Fruit fly (Drosophila melanogaster) whole organism, embryonic: ENCODE results near the gene sage.
A peak's percentile ranks its signal among the peaks of the same experiment; 100 is the strongest.

Experiments
- Atf6 ChIP-seq: fragments of 200-800 bp; sonication (Bioruptor generic); IDR thresholded peaks from 2 replicates; pipeline ENCODE4 v1.3.6; 2022; ENCODE audit warnings: missing biosample characterization, missing genetic modification characterization
- B-H1 ChIP-seq: fragments of 200-800 bp; sonication (Bioruptor generic); IDR thresholded peaks from 3 replicates; pipeline ENCODE4 v1.3.6; 2022; ENCODE audit warnings: missing biosample characterization, missing genetic modification characterization
- CG10274 ChIP-seq: fragments of 200-800 bp; sonication (Bioruptor generic); optimal IDR thresholded peaks from 3 replicates; lab custom pipeline; 2017; ENCODE audit warnings: missing biosample characterization, mild to moderate bottlenecking, missing genetic modification characterization
- CG12071 ChIP-seq: fragments of 200-800 bp; sonication (Bioruptor generic); optimal IDR thresholded peaks from 3 replicates; lab custom pipeline; 2018; ENCODE audit warnings: missing biosample characterization, mild to moderate bottlenecking, missing genetic modification characterization
- CG12155 ChIP-seq: fragments of 200-800 bp; sonication (Bioruptor generic); optimal IDR thresholded peaks from 3 replicates; lab custom pipeline; 2016; ENCODE audit warnings: missing biosample characterization, missing genetic modification characterization
- CG13624 ChIP-seq: fragments of 200-800 bp; sonication (Bioruptor generic); optimal IDR thresholded peaks from 2 replicates; lab custom pipeline; 2016; ENCODE audit warnings: missing biosample characterization, missing genetic modification characterization
- CG17186 ChIP-seq: fragments of 200-800 bp; sonication (Bioruptor generic); optimal IDR thresholded peaks from 3 replicates; lab custom pipeline; 2017; ENCODE audit warnings: missing biosample characterization, missing genetic modification reagents, missing genetic modification characterization
- CG18619 ChIP-seq: fragments of 200-800 bp; sonication (Bioruptor generic); optimal IDR thresholded peaks from 3 replicates; lab custom pipeline; 2017; ENCODE audit warnings: missing biosample characterization, mild to moderate bottlenecking, missing genetic modification characterization
- CG2678 ChIP-seq: fragments of 200-800 bp; sonication (Bioruptor generic); optimal IDR thresholded peaks from 3 replicates; lab custom pipeline; 2019; ENCODE audit warnings: missing biosample characterization, mild to moderate bottlenecking, missing genetic modification characterization, moderate library complexity
- CG30020 ChIP-seq: fragments of 200-800 bp; optimal IDR thresholded peaks from 2 replicates; lab custom pipeline; 2019; ENCODE audit warnings: missing biosample characterization, mild to moderate bottlenecking, missing genetic modification characterization, moderate library complexity
- CG30403 ChIP-seq: fragments of 200-800 bp; sonication (Bioruptor generic); optimal IDR thresholded peaks from 3 replicates; lab custom pipeline; 2016; ENCODE audit warnings: missing biosample characterization, missing genetic modification characterization
- CG31365 ChIP-seq: fragments of 200-800 bp; sonication (Bioruptor generic); optimal IDR thresholded peaks from 2 replicates; lab custom pipeline; 2018; ENCODE audit warnings: missing biosample characterization, mild to moderate bottlenecking, missing genetic modification characterization
- CG31441 ChIP-seq: fragments of 200-800 bp; sonication (Bioruptor generic); IDR thresholded peaks from 2 replicates; pipeline ENCODE4 v1.3.6; 2022; ENCODE audit warnings: missing biosample characterization, missing genetic modification characterization
- CG4730 ChIP-seq: fragments of 200-800 bp; sonication (Bioruptor generic); IDR thresholded peaks from 2 replicates; pipeline ENCODE4 v1.3.6; 2022; ENCODE audit warnings: missing biosample characterization, missing genetic modification characterization
- CG7839 ChIP-seq: fragments of 200-800 bp; sonication (Bioruptor generic); optimal IDR thresholded peaks from 3 replicates; lab custom pipeline; 2018; ENCODE audit warnings: missing biosample characterization, mild to moderate bottlenecking, missing genetic modification characterization, moderate library complexity
- CG9727 ChIP-seq: fragments of 200-800 bp; sonication (Bioruptor generic); optimal IDR thresholded peaks from 3 replicates; lab custom pipeline; 2017; ENCODE audit warnings: missing biosample characterization, mild to moderate bottlenecking, missing genetic modification characterization
- CoRest ChIP-seq: fragments of 200-800 bp; sonication (Bioruptor generic); optimal IDR thresholded peaks from 3 replicates; lab custom pipeline; 2018; ENCODE audit warnings: missing biosample characterization, mild to moderate bottlenecking, missing genetic modification characterization, moderate library complexity
- Dad ChIP-seq: fragments of 200-800 bp; sonication (Bioruptor generic); optimal IDR thresholded peaks from 3 replicates; lab custom pipeline; 2016; ENCODE audit warnings: missing biosample characterization, missing genetic modification characterization
- Doc2 ChIP-seq: fragments of 200-800 bp; sonication (Bioruptor generic); IDR thresholded peaks from 2 replicates; pipeline ENCODE4 v1.3.6; 2022; ENCODE audit warnings: missing biosample characterization, missing genetic modification characterization
- Dp ChIP-seq: fragments of 200-800 bp; sonication (Bioruptor generic); optimal IDR thresholded peaks from 2 replicates; lab custom pipeline; 2018; ENCODE audit warnings: missing biosample characterization, mild to moderate bottlenecking, missing genetic modification characterization, moderate library complexity
- Dref ChIP-seq: fragments of 200-800 bp; sonication (Bioruptor generic); IDR thresholded peaks from 2 replicates; pipeline ENCODE4 v1.3.6; 2022; ENCODE audit warnings: missing biosample characterization, missing genetic modification characterization
- H15 ChIP-seq: fragments of 200-800 bp; sonication (Bioruptor generic); IDR thresholded peaks from 3 replicates; pipeline ENCODE4 v1.3.6; 2022; ENCODE audit warnings: missing biosample characterization, missing genetic modification characterization
- HLH54F ChIP-seq: fragments of 200-800 bp; sonication (Bioruptor generic); optimal IDR thresholded peaks from 3 replicates; lab custom pipeline; 2016; ENCODE audit warnings: missing biosample characterization, missing genetic modification characterization
- HmgD ChIP-seq: fragments of 200-800 bp; sonication (Bioruptor generic); optimal IDR thresholded peaks from 3 replicates; lab custom pipeline; 2016; ENCODE audit warnings: missing biosample characterization, missing genetic modification characterization
- Hr39 ChIP-seq: fragments of >200 bp; optimal IDR thresholded peaks from 2 replicates; lab custom pipeline; 2017
- Jarid2 ChIP-seq: fragments of 200-800 bp; sonication (Bioruptor generic); optimal IDR thresholded peaks from 3 replicates; lab custom pipeline; 2017; ENCODE audit warnings: mild to moderate bottlenecking, missing biosample characterization, missing genetic modification reagents, missing genetic modification characterization
- MBD-R2 ChIP-seq: fragments of 200-800 bp; sonication (Bioruptor generic); IDR thresholded peaks from 2 replicates; pipeline ENCODE4 v1.3.6; 2022; ENCODE audit warnings: missing biosample characterization, missing genetic modification characterization
- MESR4 ChIP-seq: fragments of 200-800 bp; sonication (Bioruptor generic); optimal IDR thresholded peaks from 2 replicates; lab custom pipeline; 2018; ENCODE audit warnings: missing biosample characterization, mild to moderate bottlenecking, missing genetic modification characterization, moderate library complexity
- Oaz ChIP-seq: fragments of 200-800 bp; sonication (Bioruptor generic); IDR thresholded peaks from 2 replicates; pipeline ENCODE4 v1.3.6; 2022; ENCODE audit warnings: missing biosample characterization, missing genetic modification characterization
- Ptx1 ChIP-seq: fragments of 200-800 bp; sonication (Bioruptor generic); IDR thresholded peaks from 2 replicates; pipeline ENCODE4 v1.3.6; 2022; ENCODE audit warnings: missing biosample characterization, missing genetic modification characterization
- Spps ChIP-seq: fragments of 200-800 bp; sonication (Bioruptor generic); optimal IDR thresholded peaks from 2 replicates; lab custom pipeline; 2018; ENCODE audit warnings: missing biosample characterization, mild to moderate bottlenecking, missing genetic modification characterization
- Usf ChIP-seq: fragments of 200-800 bp; sonication (Bioruptor generic); optimal IDR thresholded peaks from 2 replicates; lab custom pipeline; 2017; ENCODE audit warnings: missing genotype, missing biosample characterization, missing genetic modification characterization
- az2 ChIP-seq: fragments of 200-800 bp; sonication (Bioruptor generic); optimal IDR thresholded peaks from 3 replicates; lab custom pipeline; 2016; ENCODE audit warnings: missing biosample characterization, missing genetic modification characterization
- br ChIP-seq: fragments of >200 bp; optimal IDR thresholded peaks from 2 replicates; lab custom pipeline; 2017
- cas ChIP-seq: fragments of 200-800 bp; sonication (Bioruptor generic); IDR thresholded peaks from 2 replicates; pipeline ENCODE4 v1.3.6; 2022; ENCODE audit warnings: missing biosample characterization, missing genetic modification characterization
- cg ChIP-seq: fragments of 200-800 bp; sonication (Bioruptor generic); optimal IDR thresholded peaks from 3 replicates; lab custom pipeline; 2019; ENCODE audit warnings: missing biosample characterization, mild to moderate bottlenecking, missing genetic modification characterization, moderate library complexity
- dimm ChIP-seq: fragments of 200-800 bp; sonication (Bioruptor generic); IDR thresholded peaks from 2 replicates; pipeline ENCODE4 v1.3.6; 2022; ENCODE audit warnings: missing biosample characterization, missing genetic modification characterization
- ewg ChIP-seq: fragments of 200-800 bp; sonication (Bioruptor generic); optimal IDR thresholded peaks from 3 replicates; lab custom pipeline; 2017; ENCODE audit warnings: mild to moderate bottlenecking, missing biosample characterization, missing genetic modification reagents, missing genetic modification characterization
- exex ChIP-seq: fragments of 200-800 bp; sonication (Bioruptor generic); optimal IDR thresholded peaks from 4 replicates; lab custom pipeline; 2018; ENCODE audit warnings: missing biosample characterization, mild to moderate bottlenecking, missing genetic modification characterization, moderate library complexity
- gfzf ChIP-seq: fragments of 200-800 bp; sonication (Bioruptor generic); optimal IDR thresholded peaks from 2 replicates; lab custom pipeline; 2016; ENCODE audit warnings: missing biosample characterization, mild to moderate bottlenecking, missing genetic modification characterization, moderate library complexity
- insv ChIP-seq, 2 experiments: fragments of 200-800 bp; sonication (Bioruptor generic); optimal IDR thresholded peaks; 3 replicates each; lab custom pipeline; 2016 to 2018; ENCODE audit warnings: missing biosample characterization in 2 of 2, missing genetic modification characterization in 2 of 2
- inv ChIP-seq: fragments of 200-800 bp; sonication (Bioruptor generic); IDR thresholded peaks from 2 replicates; pipeline ENCODE4 v1.3.6; 2022; ENCODE audit warnings: missing biosample characterization, missing genetic modification characterization; ENCODE audit not compliant: partially characterized antibody
- nerfin-1 ChIP-seq: fragments of 200-800 bp; sonication (Bioruptor generic); optimal IDR thresholded peaks from 3 replicates; lab custom pipeline; 2019; ENCODE audit warnings: missing biosample characterization, mild to moderate bottlenecking, missing genetic modification characterization, moderate library complexity
- nerfin-2 ChIP-seq: fragments of 200-800 bp; sonication (Bioruptor generic); IDR thresholded peaks from 2 replicates; pipeline ENCODE4 v1.3.6; 2022; ENCODE audit warnings: missing biosample characterization, missing genetic modification characterization; ENCODE audit not compliant: partially characterized antibody
- shn ChIP-seq: fragments of 200-800 bp; sonication (Bioruptor generic); optimal IDR thresholded peaks from 3 replicates; lab custom pipeline; 2016; ENCODE audit warnings: missing biosample characterization, missing genetic modification characterization
- sna ChIP-seq: fragments of 200-800 bp; sonication (Bioruptor generic); IDR thresholded peaks from 2 replicates; pipeline ENCODE4 v1.3.6; 2022; ENCODE audit warnings: missing biosample characterization, missing genetic modification characterization; ENCODE audit not compliant: partially characterized antibody
- ssp ChIP-seq: fragments of 200-800 bp; sonication (Bioruptor generic); IDR thresholded peaks from 2 replicates; pipeline ENCODE4 v1.3.6; 2022; ENCODE audit warnings: missing biosample characterization, missing genetic modification characterization
- sug ChIP-seq: fragments of 200-800 bp; optimal IDR thresholded peaks from 2 replicates; lab custom pipeline; 2019; ENCODE audit warnings: missing biosample characterization, mild to moderate bottlenecking, missing genetic modification characterization, moderate library complexity
- usp ChIP-seq: fragments of >200 bp; optimal IDR thresholded peaks from 2 replicates; lab custom pipeline; 2017; ENCODE audit warnings: missing biosample characterization, missing genetic modification characterization
- vvl ChIP-seq: fragments of 200-800 bp; sonication (Bioruptor generic); IDR thresholded peaks from 2 replicates; pipeline ENCODE4 v1.3.6; 2022; ENCODE audit warnings: missing biosample characterization, missing genetic modification characterization

Gene sage

DNA sequence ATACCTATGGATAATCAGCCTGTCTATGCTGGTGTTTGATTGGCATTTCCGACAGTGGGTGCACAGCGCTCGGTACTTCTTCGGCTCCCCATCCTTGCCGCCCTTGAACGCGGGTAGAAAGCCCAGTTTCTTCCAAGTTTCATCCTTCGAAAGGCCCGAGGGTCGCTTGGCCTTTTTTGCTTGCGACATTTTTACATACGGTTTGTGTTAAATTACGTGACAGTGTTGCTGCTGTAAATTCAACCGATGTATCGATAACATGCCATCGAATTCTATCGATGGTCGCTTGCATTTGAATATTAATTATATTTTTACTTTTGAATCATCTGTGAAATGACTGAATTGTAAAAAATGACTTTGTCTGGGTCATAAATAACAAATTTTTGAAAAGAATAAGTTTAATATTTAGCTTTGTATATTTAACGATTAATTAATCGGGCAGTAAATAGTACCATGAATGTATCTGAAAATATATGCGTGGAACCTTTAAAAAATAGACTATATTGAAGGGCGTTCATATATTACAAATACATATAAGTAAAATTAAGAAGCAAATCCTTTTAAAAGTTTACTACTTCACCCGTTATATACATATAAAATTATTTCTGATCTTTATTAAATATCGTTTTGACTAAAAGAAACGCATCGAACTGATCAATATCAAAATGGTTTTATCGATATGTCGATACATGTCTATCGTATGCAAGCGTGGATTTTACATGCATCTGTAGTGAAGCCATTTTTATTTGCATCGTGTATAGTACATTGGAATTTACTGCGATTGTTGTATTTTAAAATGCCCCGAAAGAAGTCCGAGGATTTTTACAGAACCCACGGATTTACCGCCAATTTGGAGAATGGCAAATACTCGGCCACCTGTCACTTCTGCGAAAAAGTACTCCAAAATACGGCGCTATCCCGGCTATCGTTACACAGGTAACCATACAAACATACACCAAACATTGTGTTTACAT is 5.4 kb downstream of the sage start, which contains the start of the genes Ibf2 and Ibf1 (continued):
- TF ChIP-seq CG12071 (no peak), H15 (GFP tag; lab: Robert Waterston, UW) (no peak), MBD-R2 (GFP tag; lab: Robert Waterston, UW) (peak; percentile 58), CG30403 (GFP tag; lab: Kevin White, UChicago) (no peak), Ptx1 (GFP tag; lab: Robert Waterston, UW) (no peak), HLH54F (GFP tag; lab: Kevin White, UChicago) (no peak), nerfin-1 (tag; lab: Kevin White, UChicago) (peak; percentile 92), CG31441 (GFP tag; lab: Robert Waterston, UW) (no peak), Doc2 (no peak), CG4730 (no peak), Hr39 (no peak), CG13624 (GFP tag; lab: Kevin White, UChicago) (no peak), MESR4 (GFP tag; lab: Kevin White, UChicago) (peak; percentile 59), Dad (GFP tag; lab: Kevin White, UChicago) (no peak), Usf (GFP tag; lab: Kevin White, UChicago) (no peak), dimm (GFP tag; lab: Robert Waterston, UW) (no peak), exex (tag; lab: Kevin White, UChicago) (no peak), shn (GFP tag; lab: Kevin White, UChicago) (no peak), inv (GFP tag; lab: Robert Waterston, UW) (peak; percentile 76), sna (GFP tag; lab: Robert Waterston, UW) (peak; percentile 81), cas (GFP tag; lab: Robert Waterston, UW) (no peak), cg (GFP tag; lab: Kevin White, UChicago) (no peak), CG18619 (GFP tag; lab: Kevin White, UChicago) (no peak), Atf6 (GFP tag; lab: Robert Waterston, UW) (no peak), br (no peak), CG12155 (GFP tag; lab: Kevin White, UChicago) (no peak), Dref (GFP tag; lab: Robert Waterston, UW) (peak; percentile 84), CG30020 (peak; percentile 14), CG9727 (GFP tag; lab: Kevin White, UChicago) (no peak), B-H1 (no peak), Spps (tag; lab: Kevin White, UChicago) (no peak), sug (tag; lab: Kevin White, UChicago) (no peak), CG17186 (GFP tag; lab: Kevin White, UChicago) (no peak), az2 (GFP tag; lab: Kevin White, UChicago) (no peak), HmgD (GFP tag; lab: Kevin White, UChicago) (no peak), gfzf (GFP tag; lab: Kevin White, UChicago) (no peak), CG2678 (no peak), Oaz (no peak), CG7839 (tag; lab: Kevin White, UChicago) (no peak), Dp (GFP tag; lab: Kevin White, UChicago) (peak; percentile 63), CG31365 (tag; lab: Kevin White, UChicago) (no peak), insv (GFP tag; optimal IDR thresholded peaks at IDR 0.05; lab: Kevin White, UChicago) (no peak), Jarid2 (GFP tag; lab: Kevin White, UChicago) (no peak), nerfin-2 (GFP tag; lab: Robert Waterston, UW) (peak; percentile 81), CG10274 (no peak), usp (no peak), CoRest (peak; percentile 31), vvl (GFP tag; lab: Robert Waterston, UW) (peak; percentile 35; the same call in 1 of the 2 replicates), ssp (GFP tag; lab: Robert Waterston, UW) (no peak), ewg (GFP tag; lab: Kevin White, UChicago) (no peak)
